Fruit fly (Drosophila melanogaster): Measurements from ENCODE around the gene Dhod.

dm6 chr3R:8645580-8646220 lies 7.0 kb downstream of the Dhod start, which contains the start of gene Cyp313b1:
- no peak for TF ChIP-seq CTCF (optimal IDR thresholded peaks at IDR 0.05)
- TF ChIP-seq CG8478 (optimal IDR thresholded peaks at IDR 0.05), result no peak
